5 worm cellular contexts compared by ENCODE assay signal in genomic region chrII:9605336-9605735, ce11.
TF ChIP-seq lines count a peak whose summit lies in the region.

Gene nhr-19, minus strand, starts transcription at chrII:9605526.

TF ChIP-seq in whole organism, L1 larva, 84 proteins besides CTCF, POLR2A, EP300 and RAD21 (continues in another document):
- TF ChIP-seq lin-15B (tag; optimal IDR thresholded peaks at IDR 0.05; lab: Kevin White, UChicago) (no peak), efl-1 (optimal IDR thresholded peaks at IDR 0.05; lab: Kevin White, UChicago) (no peak), efl-1 (GFP tag; optimal IDR thresholded peaks at IDR 0.05 in 1 of 2; lab: Kevin White, UChicago) (no peak), snu-23 (GFP tag; optimal IDR thresholded peaks at IDR 0.05; lab: Kevin White, UChicago) (peak; percentile 8), tbx-2 (tag; optimal IDR thresholded peaks at IDR 0.05; lab: Kevin White, UChicago) (no peak), unc-98 (GFP tag; IDR thresholded peaks at IDR 0.05; lab: Robert Waterston, UW) (no peak), mep-1 (tag; optimal IDR thresholded peaks at IDR 0.05; lab: Kevin White, UChicago) (no peak), blmp-1 (tag; optimal IDR thresholded peaks at IDR 0.05; lab: Kevin White, UChicago) (no peak), C16A3.4 (tag; optimal IDR thresholded peaks at IDR 0.05; lab: Kevin White, UChicago) (peak; percentile 30), nhr-47 (tag; optimal IDR thresholded peaks at IDR 0.05; lab: Kevin White, UChicago) (peak; percentile 3), ama-1 (optimal IDR thresholded peaks at IDR 0.05; lab: Kevin White, UChicago) (peak; percentile 9), efl-3 (GFP tag; optimal IDR thresholded peaks at IDR 0.05; lab: Kevin White, UChicago) (no peak), nhr-76 (tag; optimal IDR thresholded peaks at IDR 0.05; lab: Kevin White, UChicago) (no peak), lin-39 (tag; optimal IDR thresholded peaks at IDR 0.05; lab: Kevin White, UChicago) (no peak), mab-9 (GFP tag; IDR thresholded peaks at IDR 0.05; lab: Robert Waterston, UW) (no peak), egl-27 (tag; optimal IDR thresholded peaks at IDR 0.05; lab: Kevin White, UChicago) (no peak), lin-13 (GFP tag; optimal IDR thresholded peaks at IDR 0.05; lab: Kevin White, UChicago) (no peak), rnt-1 (tag; optimal IDR thresholded peaks at IDR 0.05; lab: Kevin White, UChicago) (no peak), skn-1 (tag; optimal IDR thresholded peaks at IDR 0.05; lab: Kevin White, UChicago) (no peak), isw-1 (GFP tag; IDR thresholded peaks at IDR 0.05; lab: Robert Waterston, UW) (no peak)

TF ChIP-seq in whole organism, L2 larva, 48 proteins besides CTCF, POLR2A, EP300 and RAD21:
- peak; percentile 17 for TF ChIP-seq nhr-25 (tag; optimal IDR thresholded peaks at IDR 0.05; lab: Kevin White, UChicago)
- TF ChIP-seq ceh-16 (tag; optimal IDR thresholded peaks at IDR 0.05; lab: Kevin White, UChicago), result no peak
- no peak for TF ChIP-seq nhr-11 (tag; optimal IDR thresholded peaks at IDR 0.05; lab: Kevin White, UChicago)
- TF ChIP-seq sma-9 (GFP tag; optimal IDR thresholded peaks at IDR 0.05; lab: Kevin White, UChicago), result peak; percentile 59
- TF ChIP-seq sma-9 (tag; optimal IDR thresholded peaks at IDR 0.05; lab: Kevin White, UChicago), result no peak
- no peak for TF ChIP-seq elt-3 (tag; optimal IDR thresholded peaks at IDR 0.05; lab: Kevin White, UChicago)
- no peak for TF ChIP-seq lin-13 (GFP tag; optimal IDR thresholded peaks at IDR 0.05; lab: Kevin White, UChicago)
- TF ChIP-seq zag-1 (tag; optimal IDR thresholded peaks at IDR 0.05; lab: Kevin White, UChicago), result no peak
- no peak for TF ChIP-seq mdl-1 (tag; optimal IDR thresholded peaks at IDR 0.05; lab: Kevin White, UChicago)
- TF ChIP-seq ztf-4 (tag; optimal IDR thresholded peaks at IDR 0.05; lab: Kevin White, UChicago), result no peak
- TF ChIP-seq ceh-82 (tag; optimal IDR thresholded peaks at IDR 0.05; lab: Kevin White, UChicago), result no peak
- peak in 1 of 2 experiments; percentile 20 for TF ChIP-seq lsy-2 (tag; optimal IDR thresholded peaks at IDR 0.05; lab: Kevin White, UChicago)
- TF ChIP-seq crh-2 (tag; optimal IDR thresholded peaks at IDR 0.05; lab: Kevin White, UChicago), result peak; percentile 52
- TF ChIP-seq nhr-129 (tag; optimal IDR thresholded peaks at IDR 0.05; lab: Kevin White, UChicago), result peak; percentile 65

TF ChIP-seq in whole organism, L3 larva, 47 proteins besides CTCF, POLR2A, EP300 and RAD21:
- TF ChIP-seq ceh-16 (tag; optimal IDR thresholded peaks at IDR 0.05; lab: Kevin White, UChicago) (no peak), pha-4 (tag; optimal IDR thresholded peaks at IDR 0.05; lab: Kevin White, UChicago) (peak; percentile 85), mdl-1 (tag; optimal IDR thresholded peaks at IDR 0.05; lab: Kevin White, UChicago) (peak; percentile 17)

TF ChIP-seq in whole organism, L4 larva, 104 proteins besides CTCF, POLR2A, EP300 and RAD21:
- TF ChIP-seq ceh-20 (GFP tag; IDR thresholded peaks at IDR 0.05; lab: Robert Waterston, UW) (no peak), Y105C5A.15 (GFP tag; IDR thresholded peaks at IDR 0.05; lab: Robert Waterston, UW) (no peak), F37D6.2 (tag; optimal IDR thresholded peaks at IDR 0.05; lab: Kevin White, UChicago) (no peak), ztf-7 (tag; optimal IDR thresholded peaks at IDR 0.05; lab: Kevin White, UChicago) (no peak), F10B5.3 (tag; optimal IDR thresholded peaks at IDR 0.05; lab: Kevin White, UChicago) (no peak), aly-2 (tag; optimal IDR thresholded peaks at IDR 0.05; lab: Kevin White, UChicago) (no peak), daf-8 (GFP tag; IDR thresholded peaks at IDR 0.05; lab: Robert Waterston, UW) (no peak), unc-62 (GFP tag; optimal IDR thresholded peaks at IDR 0.05 in 1 of 2; lab: Kevin White, UChicago) (peak in 1 of 2 experiments; percentile 88), unc-62 (tag; optimal IDR thresholded peaks at IDR 0.05; lab: Kevin White, UChicago) (no peak), spr-3 (GFP tag; optimal IDR thresholded peaks at IDR 0.05; lab: Kevin White, UChicago) (no peak), dmd-8 (GFP tag; IDR thresholded peaks at IDR 0.05; lab: Robert Waterston, UW) (no peak), Y5F2A.4 (GFP tag; optimal IDR thresholded peaks at IDR 0.05; lab: Kevin White, UChicago) (no peak), T20F7.1 (GFP tag; optimal IDR thresholded peaks at IDR 0.05; lab: Kevin White, UChicago) (no peak), zfp-2 (tag; optimal IDR thresholded peaks at IDR 0.05; lab: Kevin White, UChicago) (no peak), ztf-11 (tag; optimal IDR thresholded peaks at IDR 0.05; lab: Kevin White, UChicago) (no peak), mxl-2 (GFP tag; conservative IDR thresholded peaks at IDR 0.05; lab: Robert Waterston, UW) (no peak), daf-16 (GFP tag; optimal IDR thresholded peaks at IDR 0.05; lab: Kevin White, UChicago) (no peak), daf-16 (tag; optimal IDR thresholded peaks at IDR 0.05; lab: Kevin White, UChicago) (peak; percentile 63), mdl-1 (tag; optimal IDR thresholded peaks at IDR 0.05; lab: Kevin White, UChicago) (no peak), zag-1 (tag; optimal IDR thresholded peaks at IDR 0.05; lab: Kevin White, UChicago) (no peak), aha-1 (tag; lab: Kevin White, UChicago) (peak; percentile 72), zip-2 (tag; optimal IDR thresholded peaks at IDR 0.05; lab: Kevin White, UChicago) (no peak), nhr-28 (tag; optimal IDR thresholded peaks at IDR 0.05; lab: Kevin White, UChicago) (peak; percentile 23), daf-19 (GFP tag; conservative IDR thresholded peaks at IDR 0.05; lab: Robert Waterston, UW) (no peak), mxl-3 (GFP tag; optimal IDR thresholded peaks at IDR 0.05; lab: Kevin White, UChicago) (peak; percentile 33), F26F4.8 (GFP tag; conservative IDR thresholded peaks at IDR 0.05; lab: Robert Waterston, UW) (no peak), snpc-4 (tag; optimal IDR thresholded peaks at IDR 0.05; lab: Kevin White, UChicago) (no peak), ceh-62 (tag; optimal IDR thresholded peaks at IDR 0.05; lab: Kevin White, UChicago) (no peak), nhr-11 (tag; optimal IDR thresholded peaks at IDR 0.05; lab: Kevin White, UChicago) (peak; percentile 74), vab-7 (GFP tag; IDR thresholded peaks at IDR 0.05; lab: Robert Waterston, UW) (no peak)
TF ChIP-seq in whole organism, L4 larva: peak in this region for 6.

TF ChIP-seq in whole organism, mixed stage, embryonic, 35 proteins besides CTCF, POLR2A, EP300 and RAD21:
- no peak for TF ChIP-seq nhr-76 (tag; optimal IDR thresholded peaks at IDR 0.05; lab: Kevin White, UChicago)
- TF ChIP-seq pha-4 (tag; optimal IDR thresholded peaks at IDR 0.05; lab: Kevin White, UChicago), result peak; percentile 10
- TF ChIP-seq ces-1 (GFP tag; optimal IDR thresholded peaks at IDR 0.05; lab: Kevin White, UChicago), result no peak
- no peak for TF ChIP-seq unc-62 (GFP tag; optimal IDR thresholded peaks at IDR 0.05; lab: Kevin White, UChicago)

Comparison
In these comparisons a context has a peak if more than half of its experiments do, and no peak if none do; other contexts are left out.
1. Of the 29 proteins assayed by ChIP-seq in both whole organism, L4 larva and whole organism, L1 larva: peak only in whole organism, L4 larva: aha-1, nhr-11 and nhr-28; only in whole organism, L1 larva: ama-1 and fos-1; in both: none; in neither: 21; mixed calls (peak in some experiments, not most) for 3.